ENCODE assay signal across 1 fruit fly cellular context in genomic region chr3R:11338287-11338686, dm6.
TF ChIP-seq lines count a peak whose summit lies in the region.

No protein-coding gene starts in this region.

TF ChIP-seq in whole organism, embryonic, 481 proteins besides CTCF, POLR2A, EP300 and RAD21 (continued from another document and continues in another):
- TF ChIP-seq Hmx (GFP tag; optimal IDR thresholded peaks at IDR 0.05; lab: Kevin White, UChicago) (no peak), CG18262 (tag; optimal IDR thresholded peaks at IDR 0.05; lab: Kevin White, UChicago) (no peak), gt (GFP tag; IDR thresholded peaks at IDR 0.05; lab: Robert Waterston, UW) (no peak), D19B (GFP tag; optimal IDR thresholded peaks at IDR 0.05; lab: Kevin White, UChicago) (no peak), CG3163 (GFP tag; optimal IDR thresholded peaks at IDR 0.05; lab: Kevin White, UChicago) (no peak), NfI (GFP tag; optimal IDR thresholded peaks at IDR 0.05; lab: Kevin White, UChicago) (peak; percentile 74), CG9817 (tag; optimal IDR thresholded peaks at IDR 0.05; lab: Kevin White, UChicago) (peak; percentile 8), CG8281 (tag; optimal IDR thresholded peaks at IDR 0.05; lab: Kevin White, UChicago) (no peak), CG32772 (GFP tag; IDR thresholded peaks at IDR 0.05; lab: Robert Waterston, UW) (0 out of 2 replicates have a peak, but pooled peaks have one; percentile 17), Dfd (GFP tag; optimal IDR thresholded peaks at IDR 0.05; lab: Kevin White, UChicago) (no peak), repo (GFP tag; optimal IDR thresholded peaks at IDR 0.05; lab: Kevin White, UChicago) (no peak), CG16779 (GFP tag; IDR thresholded peaks at IDR 0.05; lab: Robert Waterston, UW) (no peak), insv (GFP tag; optimal IDR thresholded peaks at IDR 0.05; lab: Kevin White, UChicago) (no peak), kay (GFP tag; optimal IDR thresholded peaks at IDR 0.05; lab: Kevin White, UChicago) (no peak), sob (GFP tag; IDR thresholded peaks at IDR 0.05; lab: Robert Waterston, UW) (0 out of 2 replicates have a peak, but pooled peaks have one; percentile 14), Side (GFP tag; optimal IDR thresholded peaks at IDR 0.05; lab: Kevin White, UChicago) (no peak), chinmo (GFP tag; IDR thresholded peaks at IDR 0.05; lab: Robert Waterston, UW; ENCODE audit: partially characterized antibody) (no peak), Med (GFP tag; lab: Kevin White, UChicago) (no peak), chm (GFP tag; IDR thresholded peaks at IDR 0.05; lab: Robert Waterston, UW) (no peak), seq (GFP tag; IDR thresholded peaks at IDR 0.05; lab: Robert Waterston, UW) (no peak), az2 (GFP tag; optimal IDR thresholded peaks at IDR 0.05; lab: Kevin White, UChicago) (no peak), CG17802 (tag; optimal IDR thresholded peaks at IDR 0.05; lab: Kevin White, UChicago) (peak; percentile 24), HLH3B (GFP tag; IDR thresholded peaks at IDR 0.05; lab: Robert Waterston, UW) (0 out of 2 replicates have a peak, but pooled peaks have one; percentile 17), Nf-YC (tag; optimal IDR thresholded peaks at IDR 0.05; lab: Kevin White, UChicago) (no peak), TFAM (GFP tag; optimal IDR thresholded peaks at IDR 0.05; lab: Kevin White, UChicago) (no peak), gsb-n (tag; optimal IDR thresholded peaks at IDR 0.05; lab: Kevin White, UChicago) (no peak), HmgZ (tag; optimal IDR thresholded peaks at IDR 0.05; lab: Kevin White, UChicago) (no peak), Fer2 (tag; optimal IDR thresholded peaks at IDR 0.05; lab: Kevin White, UChicago) (no peak), ranshi (GFP tag; IDR thresholded peaks at IDR 0.05; lab: Robert Waterston, UW) (no peak), CG11504 (tag; optimal IDR thresholded peaks at IDR 0.05; lab: Kevin White, UChicago) (no peak), CG2678 (tag; optimal IDR thresholded peaks at IDR 0.05; lab: Kevin White, UChicago) (no peak), CG1233 (GFP tag; optimal IDR thresholded peaks at IDR 0.05; lab: Kevin White, UChicago) (peak; percentile 26), lab (GFP tag; optimal IDR thresholded peaks at IDR 0.05; lab: Kevin White, UChicago) (peak; percentile 50), Dp (GFP tag; optimal IDR thresholded peaks at IDR 0.05; lab: Kevin White, UChicago) (no peak), CG17568 (GFP tag; optimal IDR thresholded peaks at IDR 0.05; lab: Kevin White, UChicago) (peak; percentile 48), Oli (tag; optimal IDR thresholded peaks at IDR 0.05; lab: Kevin White, UChicago) (peak; percentile 29), tap (tag; optimal IDR thresholded peaks at IDR 0.05; lab: Kevin White, UChicago) (no peak), CG4820 (GFP tag; optimal IDR thresholded peaks at IDR 0.05; lab: Kevin White, UChicago) (no peak), tll (GFP tag; optimal IDR thresholded peaks at IDR 0.05; lab: Kevin White, UChicago) (no peak), CG3281 (GFP tag; optimal IDR thresholded peaks at IDR 0.05; lab: Kevin White, UChicago) (no peak), sr (GFP tag; IDR thresholded peaks at IDR 0.05; lab: Robert Waterston, UW) (0 out of 3 replicates have a peak, but pooled peaks have one; percentile 20), CG13894 (tag; optimal IDR thresholded peaks at IDR 0.05; lab: Kevin White, UChicago) (no peak), shn (GFP tag; optimal IDR thresholded peaks at IDR 0.05; lab: Kevin White, UChicago) (no peak), CG4404 (GFP tag; IDR thresholded peaks at IDR 0.05; lab: Robert Waterston, UW) (no peak), CG3407 (GFP tag; optimal IDR thresholded peaks at IDR 0.05; lab: Kevin White, UChicago) (peak; percentile 22), CG12071 (GFP tag; optimal IDR thresholded peaks at IDR 0.05; lab: Kevin White, UChicago) (peak; percentile 46), CG5245 (GFP tag; optimal IDR thresholded peaks at IDR 0.05; lab: Kevin White, UChicago) (no peak), Asciz (GFP tag; optimal IDR thresholded peaks at IDR 0.05; lab: Kevin White, UChicago) (peak; percentile 55), H15 (GFP tag; IDR thresholded peaks at IDR 0.05; lab: Robert Waterston, UW) (no peak), scrt (GFP tag; optimal IDR thresholded peaks at IDR 0.05; lab: Kevin White, UChicago) (no peak), Hr39 (optimal IDR thresholded peaks at IDR 0.05; lab: Kevin White, UChicago) (no peak), CG2202 (tag; optimal IDR thresholded peaks at IDR 0.05; lab: Kevin White, UChicago) (no peak), Ets97D (GFP tag; optimal IDR thresholded peaks at IDR 0.05; lab: Kevin White, UChicago) (peak; percentile 95), CG11696 (GFP tag; IDR thresholded peaks at IDR 0.05; lab: Robert Waterston, UW) (0 out of 2 replicates have a peak, but pooled peaks have one; percentile 21), CG17361 (GFP tag; IDR thresholded peaks at IDR 0.05; lab: Robert Waterston, UW) (no peak), sc (optimal IDR thresholded peaks at IDR 0.05; lab: Kevin White, UChicago) (no peak), sc (GFP tag; optimal IDR thresholded peaks at IDR 0.05; lab: Kevin White, UChicago) (peak; percentile 14), CG4328 (GFP tag; optimal IDR thresholded peaks at IDR 0.05; lab: Kevin White, UChicago) (no peak), HLH54F (GFP tag; optimal IDR thresholded peaks at IDR 0.05; lab: Kevin White, UChicago) (no peak), vvl (GFP tag; IDR thresholded peaks at IDR 0.05; lab: Robert Waterston, UW) (no peak; the same call in 1 of the 2 replicates), Xbp1 (GFP tag; optimal IDR thresholded peaks at IDR 0.05; lab: Kevin White, UChicago) (peak; percentile 1), CG10462 (GFP tag; optimal IDR thresholded peaks at IDR 0.05; lab: Kevin White, UChicago) (no peak), Dek (tag; optimal IDR thresholded peaks at IDR 0.05; lab: Kevin White, UChicago) (no peak), luna (GFP tag; optimal IDR thresholded peaks at IDR 0.05; lab: Kevin White, UChicago) (no peak), ewg (GFP tag; optimal IDR thresholded peaks at IDR 0.05; lab: Kevin White, UChicago) (peak; percentile 16), hb (GFP tag; IDR thresholded peaks at IDR 0.05; lab: Robert Waterston, UW; ENCODE audit: partially characterized antibody) (no peak), HHEX (GFP tag; optimal IDR thresholded peaks at IDR 0.05; lab: Kevin White, UChicago) (peak; percentile 18), CG31441 (GFP tag; IDR thresholded peaks at IDR 0.05; lab: Robert Waterston, UW) (0 out of 2 replicates have a peak, but pooled peaks have one; percentile 20), peb (GFP tag; IDR thresholded peaks at IDR 0.05; lab: Robert Waterston, UW) (no peak), D (optimal IDR thresholded peaks at IDR 0.05; lab: Kevin White, UChicago) (no peak), D (GFP tag; optimal IDR thresholded peaks at IDR 0.05; lab: Kevin White, UChicago) (peak; percentile 10), ci (GFP tag; IDR thresholded peaks at IDR 0.05; lab: Robert Waterston, UW) (peak; percentile 87; the same call in 2 of the 3 replicates), CG1603 (tag; optimal IDR thresholded peaks at IDR 0.05; lab: Kevin White, UChicago) (no peak), ftz-f1 (GFP tag; optimal IDR thresholded peaks at IDR 0.05; lab: Kevin White, UChicago) (no peak), her (GFP tag; optimal IDR thresholded peaks at IDR 0.05; lab: Kevin White, UChicago) (no peak), Oaz (GFP tag; IDR thresholded peaks at IDR 0.05; lab: Robert Waterston, UW) (no peak), sqz (GFP tag; optimal IDR thresholded peaks at IDR 0.05; lab: Kevin White, UChicago) (no peak), CG1024 (GFP tag; IDR thresholded peaks at IDR 0.05; lab: Robert Waterston, UW) (peak; percentile 45; the same call in 1 of the 2 replicates), Sry-δ (GFP tag; optimal IDR thresholded peaks at IDR 0.05; lab: Kevin White, UChicago) (no peak), CG31365 (tag; optimal IDR thresholded peaks at IDR 0.05; lab: Kevin White, UChicago) (no peak), cas (GFP tag; IDR thresholded peaks at IDR 0.05; lab: Robert Waterston, UW) (no peak), CG6813 (GFP tag; optimal IDR thresholded peaks at IDR 0.05; lab: Kevin White, UChicago) (peak; percentile 18), CG17328 (GFP tag; IDR thresholded peaks at IDR 0.05; lab: Robert Waterston, UW) (peak; percentile 53), CG12236 (GFP tag; optimal IDR thresholded peaks at IDR 0.05; lab: Kevin White, UChicago) (no peak), Dad (GFP tag; optimal IDR thresholded peaks at IDR 0.05; lab: Kevin White, UChicago) (no peak), croc (GFP tag; conservative IDR thresholded peaks at IDR 0.05; lab: Robert Waterston, UW) (no peak), CG11560 (tag; IDR thresholded peaks at IDR 0.05; lab: Robert Waterston, UW) (no peak), kah (GFP tag; optimal IDR thresholded peaks at IDR 0.05; lab: Kevin White, UChicago) (no peak), CG12299 (tag; optimal IDR thresholded peaks at IDR 0.05; lab: Kevin White, UChicago) (no peak), CG2129 (GFP tag; IDR thresholded peaks at IDR 0.05; lab: Robert Waterston, UW; ENCODE audit: partially characterized antibody) (no peak), tin (GFP tag; optimal IDR thresholded peaks at IDR 0.05; lab: Kevin White, UChicago) (peak; percentile 22), Meics (GFP tag; optimal IDR thresholded peaks at IDR 0.05; lab: Kevin White, UChicago) (peak; percentile 20), ken (GFP tag; IDR thresholded peaks at IDR 0.05; lab: Robert Waterston, UW) (peak; percentile 56; the same call in 1 of the 3 replicates), CG12659 (GFP tag; optimal IDR thresholded peaks at IDR 0.05; lab: Kevin White, UChicago) (no peak), lov (optimal IDR thresholded peaks at IDR 0.05; lab: Kevin White, UChicago) (no peak), lov (GFP tag; IDR thresholded peaks at IDR 0.05; lab: Robert Waterston, UW) (peak; percentile 81; the same call in 2 of the 3 replicates), kni (GFP tag; optimal IDR thresholded peaks at IDR 0.05; lab: Kevin White, UChicago) (no peak), CG31224 (GFP tag; IDR thresholded peaks at IDR 0.05; lab: Robert Waterston, UW) (no peak), p53 (GFP tag; optimal IDR thresholded peaks at IDR 0.05; lab: Kevin White, UChicago) (no peak), CG8359 (GFP tag; optimal IDR thresholded peaks at IDR 0.05; lab: Kevin White, UChicago; ENCODE audit: borderline replicate concordance) (no peak), Stat92E (GFP tag; optimal IDR thresholded peaks at IDR 0.05; lab: Kevin White, UChicago) (no peak), Ptx1 (GFP tag; IDR thresholded peaks at IDR 0.05; lab: Robert Waterston, UW) (no peak), CG2120 (GFP tag; optimal IDR thresholded peaks at IDR 0.05; lab: Kevin White, UChicago) (no peak), wdn (GFP tag; IDR thresholded peaks at IDR 0.05; lab: Robert Waterston, UW) (no peak), Jarid2 (GFP tag; optimal IDR thresholded peaks at IDR 0.05; lab: Kevin White, UChicago) (no peak), lmd (GFP tag; IDR thresholded peaks at IDR 0.05; lab: Robert Waterston, UW) (0 out of 2 replicates have a peak, but pooled peaks have one; percentile 18), Lpt (GFP tag; optimal IDR thresholded peaks at IDR 0.05; lab: Kevin White, UChicago) (no peak), aop (GFP tag; IDR thresholded peaks at IDR 0.05; lab: Robert Waterston, UW) (no peak), sens-2 (GFP tag; IDR thresholded peaks at IDR 0.05; lab: Robert Waterston, UW) (peak; percentile 54), CG43689 (GFP tag; IDR thresholded peaks at IDR 0.05; lab: Robert Waterston, UW) (no peak), BtbVII (GFP tag; optimal IDR thresholded peaks at IDR 0.05; lab: Kevin White, UChicago) (no peak), unc-4 (GFP tag; IDR thresholded peaks at IDR 0.05; lab: Robert Waterston, UW; ENCODE audit: partially characterized antibody) (no peak), Hand (GFP tag; optimal IDR thresholded peaks at IDR 0.05; lab: Kevin White, UChicago) (no peak), sug (tag; optimal IDR thresholded peaks at IDR 0.05; lab: Kevin White, UChicago) (no peak), ro (GFP tag; IDR thresholded peaks at IDR 0.05; lab: Robert Waterston, UW) (no peak), slou (GFP tag; optimal IDR thresholded peaks at IDR 0.05; lab: Kevin White, UChicago) (no peak), CG32767 (GFP tag; IDR thresholded peaks at IDR 0.05; lab: Robert Waterston, UW) (no peak), CG34422 (GFP tag; IDR thresholded peaks at IDR 0.05; lab: Robert Waterston, UW) (no peak), sna (GFP tag; IDR thresholded peaks at IDR 0.05; lab: Robert Waterston, UW; ENCODE audit: partially characterized antibody) (no peak), CG9609 (GFP tag; optimal IDR thresholded peaks at IDR 0.05; lab: Kevin White, UChicago) (no peak), eyg (GFP tag; optimal IDR thresholded peaks at IDR 0.05; lab: Kevin White, UChicago) (no peak), knrl (GFP tag; IDR thresholded peaks at IDR 0.05; lab: Robert Waterston, UW; ENCODE audit: partially characterized antibody) (no peak), Elba2 (GFP tag; optimal IDR thresholded peaks at IDR 0.05; lab: Kevin White, UChicago) (no peak), zen2 (GFP tag; IDR thresholded peaks at IDR 0.05; lab: Robert Waterston, UW; ENCODE audit: partially characterized antibody) (no peak), gfzf (GFP tag; optimal IDR thresholded peaks at IDR 0.05; lab: Kevin White, UChicago) (no peak), CG6765 (GFP tag; optimal IDR thresholded peaks at IDR 0.05; lab: Kevin White, UChicago) (peak; percentile 19), CG7271 (tag; optimal IDR thresholded peaks at IDR 0.05; lab: Kevin White, UChicago) (peak; percentile 61), CG10147 (GFP tag; optimal IDR thresholded peaks at IDR 0.05; lab: Kevin White, UChicago) (no peak), pita (GFP tag; optimal IDR thresholded peaks at IDR 0.05; lab: Kevin White, UChicago) (no peak), zen (tag; optimal IDR thresholded peaks at IDR 0.05; lab: Kevin White, UChicago) (no peak), tup (GFP tag; optimal IDR thresholded peaks at IDR 0.05; lab: Kevin White, UChicago) (no peak), sens (GFP tag; lab: Kevin White, UChicago) (peak; percentile 53), CG10654 (GFP tag; optimal IDR thresholded peaks at IDR 0.05; lab: Kevin White, UChicago) (no peak), CG13296 (GFP tag; optimal IDR thresholded peaks at IDR 0.05; lab: Kevin White, UChicago) (no peak), NC2β (GFP tag; optimal IDR thresholded peaks at IDR 0.05; lab: Kevin White, UChicago) (no peak), pzg (GFP tag; optimal IDR thresholded peaks at IDR 0.05; lab: Kevin White, UChicago) (no peak), gcm (GFP tag; optimal IDR thresholded peaks at IDR 0.05; lab: Kevin White, UChicago) (no peak)
